Fruit fly (Drosophila melanogaster) whole organism, adult: Measurements from ENCODE around the gene mino.

Experiments used
- CG11617 ChIP-seq: fragments of 200-800 bp; sonication (Bioruptor generic); optimal IDR thresholded peaks from 2 replicates; lab custom pipeline; 2017; ENCODE audit warnings: mild to moderate bottlenecking, missing biosample characterization, missing genetic modification reagents, missing genetic modification characterization
- CG12768 ChIP-seq: fragments of 200-800 bp; sonication (Bioruptor generic); optimal IDR thresholded peaks from 2 replicates; lab custom pipeline; 2017; ENCODE audit warnings: missing biosample characterization, missing genetic modification characterization, mild to moderate bottlenecking, moderate library complexity, missing genetic modification reagents
- CG5204 ChIP-seq: fragments of 200-800 bp; sonication (Bioruptor generic); optimal IDR thresholded peaks from 2 replicates; lab custom pipeline; 2016; ENCODE audit warnings: missing biosample characterization, missing genetic modification characterization
- CG7101 ChIP-seq: fragments of 200-800 bp; sonication (Bioruptor generic); optimal IDR thresholded peaks from 2 replicates; lab custom pipeline; 2018; ENCODE audit warnings: missing biosample characterization, mild to moderate bottlenecking, missing genetic modification characterization, moderate library complexity
- Clk ChIP-seq: fragments of 200-800 bp; sonication (Bioruptor generic); optimal IDR thresholded peaks from 2 replicates; lab custom pipeline; 2017; ENCODE audit warnings: missing biosample characterization, missing genetic modification characterization
- Crg-1 ChIP-seq: fragments of 200-800 bp; sonication (Bioruptor generic); optimal IDR thresholded peaks from 2 replicates; lab custom pipeline; 2016; ENCODE audit warnings: missing biosample characterization, missing genetic modification characterization
- Mnt ChIP-seq: fragments of 200-800 bp; sonication (Bioruptor generic); optimal IDR thresholded peaks from 2 replicates; lab custom pipeline; 2016; ENCODE audit warnings: missing biosample characterization, mild to moderate bottlenecking, missing genetic modification characterization
- cic ChIP-seq: fragments of 200-800 bp; sonication (Bioruptor generic); optimal IDR thresholded peaks from 2 replicates; lab custom pipeline; 2017; ENCODE audit warnings: missing biosample characterization, mild to moderate bottlenecking, missing genetic modification characterization, moderate library complexity
- ovo ChIP-seq: fragments of 200-800 bp; sonication (Bioruptor generic); optimal IDR thresholded peaks from 2 replicates; lab custom pipeline; 2016; ENCODE audit warnings: missing biosample characterization, missing genetic modification characterization
- tj ChIP-seq: fragments of 200-800 bp; sonication (Bioruptor generic); optimal IDR thresholded peaks from 3 replicates; lab custom pipeline; 2017; ENCODE audit warnings: missing biosample characterization, mild to moderate bottlenecking, missing genetic modification characterization, moderate library complexity

DNA sequence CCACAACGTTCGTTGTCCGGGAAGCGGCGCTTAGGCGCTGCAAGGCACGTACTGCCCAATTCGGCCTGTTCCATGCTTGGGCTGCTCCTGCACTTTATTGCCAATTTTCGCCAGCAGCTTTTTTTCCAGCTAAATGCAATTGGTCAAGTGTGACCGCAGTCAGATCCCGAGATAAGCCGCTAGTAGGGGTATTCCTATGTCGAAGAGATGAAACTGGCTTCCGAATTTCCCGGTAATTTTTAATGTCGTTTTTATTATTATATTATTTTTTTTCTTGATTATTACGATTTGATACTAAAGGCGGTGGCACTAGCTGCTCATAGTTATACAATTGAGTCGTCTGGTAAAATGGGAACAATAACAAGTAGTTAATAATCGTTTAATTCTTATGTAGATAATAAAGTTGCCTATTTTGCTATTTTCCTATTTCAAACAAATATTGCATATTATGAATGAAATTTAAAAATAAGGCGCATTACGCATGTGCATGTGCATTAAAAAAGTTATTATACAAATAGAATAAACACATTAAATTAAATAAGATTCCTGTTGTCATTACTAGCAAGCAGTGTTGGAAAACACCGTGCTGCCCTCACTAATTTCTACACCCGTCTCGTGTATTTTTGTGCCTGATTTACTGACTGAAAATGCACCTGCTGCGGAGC, 8.5 kb upstream of the mino start, which contains the start of the genes CG5003 and mRpS22:
- peak; percentile 52 for TF ChIP-seq tj (GFP tag; lab: Kevin White, UChicago)
- TF ChIP-seq Mnt (GFP tag; lab: Kevin White, UChicago): peak; percentile 37
- TF ChIP-seq Clk: peak; percentile 51
- peak; percentile 78 for TF ChIP-seq CG11617 (GFP tag; lab: Kevin White, UChicago)
- peak; percentile 65 for TF ChIP-seq CG7101 (tag; lab: Kevin White, UChicago)
- no peak for TF ChIP-seq cic (GFP tag; lab: Kevin White, UChicago)
- peak; percentile 70 for TF ChIP-seq CG12768 (GFP tag; lab: Kevin White, UChicago)
- no peak for TF ChIP-seq CG5204 (GFP tag; lab: Kevin White, UChicago)
- TF ChIP-seq Crg-1 (GFP tag; lab: Kevin White, UChicago): peak; percentile 68
- peak; percentile 45 for TF ChIP-seq ovo (GFP tag; lab: Kevin White, UChicago)
